Fruit fly (Drosophila melanogaster) whole organism, embryonic: ENCODE data around the gene Cortactin.
A peak's percentile ranks its signal among the peaks of the same experiment; 100 is the strongest.

Experiments
- Atf6 ChIP-seq: fragments of 200-800 bp; sonication (Bioruptor generic); IDR thresholded peaks from 2 replicates; pipeline ENCODE4 v1.3.6; 2022; ENCODE audit warnings: missing biosample characterization, missing genetic modification characterization
- Blimp-1 ChIP-seq: fragments of 200-800 bp; sonication (Bioruptor generic); optimal IDR thresholded peaks from 3 replicates; lab custom pipeline; 2018; ENCODE audit warnings: missing biosample characterization, missing genetic modification characterization, mild to moderate bottlenecking, moderate library complexity, missing genetic modification reagents
- CG10654 ChIP-seq: fragments of 200-800 bp; sonication (Bioruptor generic); optimal IDR thresholded peaks from 2 replicates; lab custom pipeline; 2016; ENCODE audit warnings: missing biosample characterization, missing genetic modification characterization
- CG11247 ChIP-seq: fragments of 200-800 bp; sonication (Bioruptor generic); IDR thresholded peaks from 2 replicates; pipeline ENCODE4 v1.3.6; 2022; ENCODE audit warnings: missing biosample characterization, missing genetic modification characterization
- CG11398 ChIP-seq: fragments of 200-800 bp; sonication (Bioruptor generic); optimal IDR thresholded peaks from 2 replicates; lab custom pipeline; 2016; ENCODE audit warnings: missing biosample characterization, missing genetic modification characterization
- CG11696 ChIP-seq: fragments of 200-800 bp; sonication (Bioruptor generic); IDR thresholded peaks from 2 replicates; pipeline ENCODE4 v1.3.6; 2022; ENCODE audit warnings: missing biosample characterization, missing genetic modification characterization
- CG12071 ChIP-seq: fragments of 200-800 bp; sonication (Bioruptor generic); optimal IDR thresholded peaks from 3 replicates; lab custom pipeline; 2018; ENCODE audit warnings: missing biosample characterization, mild to moderate bottlenecking, missing genetic modification characterization
- CG12942 ChIP-seq: fragments of 200-800 bp; sonication (Bioruptor generic); optimal IDR thresholded peaks from 3 replicates; lab custom pipeline; 2016; ENCODE audit warnings: missing biosample characterization, missing genetic modification characterization
- CG13287 ChIP-seq: fragments of 200-800 bp; sonication (Bioruptor generic); IDR thresholded peaks from 2 replicates; pipeline ENCODE4 v1.3.6; 2022; ENCODE audit warnings: missing biosample characterization, missing genetic modification characterization; ENCODE audit not compliant: partially characterized antibody
- CG17385 ChIP-seq: fragments of 200-800 bp; sonication (Bioruptor generic); optimal IDR thresholded peaks from 3 replicates; lab custom pipeline; 2018; ENCODE audit warnings: missing biosample characterization, mild to moderate bottlenecking, missing genetic modification characterization
- CG2129 ChIP-seq: fragments of 200-800 bp; sonication (Bioruptor generic); IDR thresholded peaks from 2 replicates; pipeline ENCODE4 v1.3.6; 2022; ENCODE audit warnings: missing biosample characterization, missing genetic modification characterization; ENCODE audit not compliant: partially characterized antibody
- CG2712 ChIP-seq: fragments of 200-800 bp; optimal IDR thresholded peaks from 3 replicates; lab custom pipeline; 2019; ENCODE audit warnings: missing biosample characterization, mild to moderate bottlenecking, missing genetic modification characterization, moderate library complexity
- CG30403 ChIP-seq: fragments of 200-800 bp; sonication (Bioruptor generic); optimal IDR thresholded peaks from 3 replicates; lab custom pipeline; 2016; ENCODE audit warnings: missing biosample characterization, missing genetic modification characterization
- CG4360 ChIP-seq: fragments of 200-800 bp; sonication (Bioruptor generic); IDR thresholded peaks from 2 replicates; pipeline ENCODE4 v1.3.6; 2022; ENCODE audit warnings: missing biosample characterization, missing genetic modification characterization
- CG4820 ChIP-seq: fragments of 200-800 bp; sonication (Bioruptor generic); optimal IDR thresholded peaks from 3 replicates; lab custom pipeline; 2016; ENCODE audit warnings: missing biosample characterization, missing genetic modification characterization
- CG8290 ChIP-seq, 3 experiments: fragments of 200-800 bp; sonication (Bioruptor generic); optimal IDR thresholded peaks; 2 replicates each; lab custom pipeline; 2016 to 2019; ENCODE audit warnings: missing biosample characterization in 3 of 3, missing genetic modification characterization in 3 of 3, mild to moderate bottlenecking in 2 of 3, moderate library complexity in 1 of 3
- CG8388 ChIP-seq: fragments of 200-800 bp; sonication (Bioruptor generic); optimal IDR thresholded peaks from 2 replicates; lab custom pipeline; 2019; ENCODE audit warnings: missing biosample characterization, mild to moderate bottlenecking, missing genetic modification characterization, moderate library complexity
- CG8944 ChIP-seq: fragments of 200-800 bp; sonication (Bioruptor generic); optimal IDR thresholded peaks from 3 replicates; lab custom pipeline; 2016; ENCODE audit warnings: missing biosample characterization, missing genetic modification characterization
- CG9437 ChIP-seq: fragments of 200-800 bp; sonication (Bioruptor generic); optimal IDR thresholded peaks from 2 replicates; lab custom pipeline; 2018; ENCODE audit warnings: missing biosample characterization, mild to moderate bottlenecking, missing genetic modification characterization
- CG9932 ChIP-seq: fragments of 200-800 bp; sonication (Bioruptor generic); IDR thresholded peaks from 2 replicates; pipeline ENCODE4 v1.3.6; 2022; ENCODE audit warnings: missing biosample characterization, missing genetic modification characterization
- E2f2 ChIP-seq: fragments of 200-800 bp; sonication (Bioruptor generic); IDR thresholded peaks from 2 replicates; pipeline ENCODE4 v1.3.6; 2022; ENCODE audit warnings: missing biosample characterization, missing genetic modification characterization
- HLHmδ ChIP-seq: fragments of 200-800 bp; sonication (Bioruptor generic); optimal IDR thresholded peaks from 2 replicates; lab custom pipeline; 2018; ENCODE audit warnings: missing biosample characterization, mild to moderate bottlenecking, missing genetic modification characterization, moderate library complexity
- MESR4 ChIP-seq: fragments of 200-800 bp; sonication (Bioruptor generic); optimal IDR thresholded peaks from 2 replicates; lab custom pipeline; 2018; ENCODE audit warnings: missing biosample characterization, mild to moderate bottlenecking, missing genetic modification characterization, moderate library complexity
- Med ChIP-seq: fragments of 200-800 bp; sonication (Bioruptor generic); peaks from one replicate; lab custom pipeline; 2016; ENCODE audit warnings: missing biosample characterization, missing genetic modification characterization, mild to moderate bottlenecking, inconsistent platforms, moderate library complexity
- Myb ChIP-seq: fragments of 200-800 bp; sonication (Bioruptor generic); optimal IDR thresholded peaks from 2 replicates; lab custom pipeline; 2016; ENCODE audit warnings: missing biosample characterization, missing genetic modification characterization
- NC2β ChIP-seq: fragments of 200-800 bp; sonication (Bioruptor generic); optimal IDR thresholded peaks from 2 replicates; lab custom pipeline; 2016; ENCODE audit warnings: missing biosample characterization, missing genetic modification characterization
- Ravus ChIP-seq: fragments of 200-800 bp; sonication (Bioruptor generic); IDR thresholded peaks from 2 replicates; pipeline ENCODE4 v1.3.6; 2022; ENCODE audit warnings: missing biosample characterization, missing genetic modification characterization
- Spps ChIP-seq: fragments of 200-800 bp; sonication (Bioruptor generic); optimal IDR thresholded peaks from 2 replicates; lab custom pipeline; 2018; ENCODE audit warnings: missing biosample characterization, mild to moderate bottlenecking, missing genetic modification characterization
- Vsx1 ChIP-seq: fragments of 200-800 bp; sonication (Bioruptor generic); optimal IDR thresholded peaks from 2 replicates; lab custom pipeline; 2017; ENCODE audit warnings: missing biosample characterization, mild to moderate bottlenecking, missing genetic modification characterization, missing genetic modification reagents
- abd-A ChIP-seq: fragments of 200-800 bp; sonication (Bioruptor generic); optimal IDR thresholded peaks from 3 replicates; lab custom pipeline; 2019; ENCODE audit warnings: missing biosample characterization, mild to moderate bottlenecking, missing genetic modification characterization, moderate library complexity
- crol ChIP-seq: fragments of 200-800 bp; sonication (Bioruptor generic); IDR thresholded peaks from 2 replicates; pipeline ENCODE4 v1.3.6; 2022; ENCODE audit warnings: missing biosample characterization, missing genetic modification characterization
- crp ChIP-seq, 2 experiments: fragments of 200-800 bp; sonication (Bioruptor generic); optimal IDR thresholded peaks; 2 replicates in 1 of 2; 3 replicates in 1 of 2; lab custom pipeline; 2017; ENCODE audit warnings: missing biosample characterization in 2 of 2, missing genetic modification characterization in 2 of 2, mild to moderate bottlenecking in 1 of 2, moderate library complexity in 1 of 2
- dan ChIP-seq: fragments of 200-800 bp; sonication (Bioruptor generic); IDR thresholded peaks from 2 replicates; pipeline ENCODE4 v1.3.6; 2022; ENCODE audit warnings: missing biosample characterization, missing genetic modification characterization
- en ChIP-seq: fragments of 200-800 bp; sonication (Bioruptor generic); optimal IDR thresholded peaks from 2 replicates; lab custom pipeline; 2016; ENCODE audit warnings: missing biosample characterization, missing genetic modification characterization
- gce ChIP-seq: fragments of 200-800 bp; sonication (Bioruptor generic); IDR thresholded peaks from 3 replicates; pipeline ENCODE4 v1.3.6; 2022; ENCODE audit warnings: missing biosample characterization, missing genetic modification characterization
- gcm ChIP-seq: fragments of 200-800 bp; sonication (Bioruptor generic); optimal IDR thresholded peaks from 2 replicates; lab custom pipeline; 2019; ENCODE audit warnings: missing biosample characterization, mild to moderate bottlenecking, missing genetic modification characterization, moderate library complexity
- grn ChIP-seq: fragments of 200-800 bp; sonication (Bioruptor generic); optimal IDR thresholded peaks from 3 replicates; lab custom pipeline; 2017; ENCODE audit warnings: missing biosample characterization, missing genetic modification characterization
- kay ChIP-seq: fragments of 200-800 bp; sonication (Bioruptor generic); optimal IDR thresholded peaks from 2 replicates; lab custom pipeline; 2016; ENCODE audit warnings: missing biosample characterization, missing genetic modification characterization
- lab ChIP-seq: fragments of 200-800 bp; sonication (Bioruptor generic); optimal IDR thresholded peaks from 3 replicates; lab custom pipeline; 2017; ENCODE audit warnings: missing biosample characterization, missing genetic modification characterization, mild to moderate bottlenecking, moderate library complexity, missing genetic modification reagents
- lov ChIP-seq, 2 experiments: fragments of 200-800 bp in 1 of 2; fragments of >200 bp in 1 of 2; sonication (Bioruptor generic) in 1 of 2; IDR thresholded peaks in 1 of 2; optimal IDR thresholded peaks in 1 of 2; 2 replicates in 1 of 2; 3 replicates in 1 of 2; pipeline versions ENCODE4 v1.3.6 to Lab custom; 2017 to 2022; ENCODE audit warnings: missing biosample characterization in 1 of 2, missing genetic modification characterization in 1 of 2
- maf-S ChIP-seq: fragments of 200-800 bp; sonication (Bioruptor generic); optimal IDR thresholded peaks from 2 replicates; lab custom pipeline; 2016; ENCODE audit warnings: missing biosample characterization, missing genetic modification characterization
- pita ChIP-seq: fragments of 200-800 bp; sonication (Bioruptor generic); optimal IDR thresholded peaks from 2 replicates; lab custom pipeline; 2017; ENCODE audit warnings: missing biosample characterization, mild to moderate bottlenecking, missing genetic modification characterization
- pzg ChIP-seq: fragments of 200-800 bp; sonication (Bioruptor generic); optimal IDR thresholded peaks from 3 replicates; lab custom pipeline; 2018; ENCODE audit warnings: missing biosample characterization, mild to moderate bottlenecking, missing genetic modification characterization, moderate library complexity
- row ChIP-seq: fragments of 200-800 bp; sonication (Bioruptor generic); IDR thresholded peaks from 3 replicates; pipeline ENCODE4 v1.3.6; 2022; ENCODE audit warnings: missing biosample characterization, missing genetic modification characterization
- sens-2 ChIP-seq: fragments of 200-800 bp; sonication (Bioruptor generic); IDR thresholded peaks from 2 replicates; pipeline ENCODE4 v1.3.6; 2022; ENCODE audit warnings: missing biosample characterization, missing genetic modification characterization
- sob ChIP-seq: fragments of 200-800 bp; sonication (Bioruptor generic); IDR thresholded peaks from 2 replicates; pipeline ENCODE4 v1.3.6; 2022; ENCODE audit warnings: missing biosample characterization, missing genetic modification characterization
- tap ChIP-seq: fragments of 200-800 bp; optimal IDR thresholded peaks from 3 replicates; lab custom pipeline; 2019; ENCODE audit warnings: missing biosample characterization, mild to moderate bottlenecking, missing genetic modification characterization, moderate library complexity
- usp ChIP-seq: fragments of >200 bp; optimal IDR thresholded peaks from 2 replicates; lab custom pipeline; 2017; ENCODE audit warnings: missing biosample characterization, missing genetic modification characterization

Cortactin gene

dm6 chr3R:21065010-21065695 lies 882 bp upstream of the Cortactin start, which contains the start of gene AnxB9 (continued):
- TF ChIP-seq CG12071 (peak; percentile 70), lab (peak; percentile 73), CG4820 (GFP tag; lab: Kevin White, UChicago) (no peak), en (GFP tag; lab: Kevin White, UChicago) (no peak), Atf6 (GFP tag; lab: Robert Waterston, UW) (no peak; the same call in 1 of the 2 replicates), Blimp-1 (GFP tag; lab: Kevin White, UChicago) (peak; percentile 18), maf-S (GFP tag; lab: Kevin White, UChicago) (no peak), HLHmδ (GFP tag; lab: Kevin White, UChicago) (peak; percentile 56), CG8290 (GFP tag; optimal IDR thresholded peaks at IDR 0.05; lab: Kevin White, UChicago) (peak; percentile 98), CG8290 (tag; optimal IDR thresholded peaks at IDR 0.05; lab: Kevin White, UChicago) (peak in 1 of 2 experiments; percentile 92), Ravus (GFP tag; lab: Robert Waterston, UW) (no peak), CG2129 (GFP tag; lab: Robert Waterston, UW) (peak; percentile 9; the same call in 1 of the 2 replicates), tap (tag; lab: Kevin White, UChicago) (peak; percentile 30), CG2712 (tag; lab: Kevin White, UChicago) (peak; percentile 23), gcm (GFP tag; lab: Kevin White, UChicago) (no peak), CG10654 (no peak), lov (optimal IDR thresholded peaks at IDR 0.05; lab: Kevin White, UChicago) (no peak), lov (GFP tag; IDR thresholded peaks at IDR 0.05; lab: Robert Waterston, UW) (0 out of 3 replicates have a peak, but pooled peaks have one; percentile 28), sens-2 (GFP tag; lab: Robert Waterston, UW) (0 out of 2 replicates have a peak, but pooled peaks have one; percentile 50), Spps (tag; lab: Kevin White, UChicago) (no peak), crol (GFP tag; lab: Robert Waterston, UW) (no peak), sob (peak; percentile 62), Myb (GFP tag; lab: Kevin White, UChicago) (no peak), CG8944 (GFP tag; lab: Kevin White, UChicago) (no peak), NC2β (GFP tag; lab: Kevin White, UChicago) (peak; percentile 56), CG30403 (no peak), CG11696 (peak; percentile 31; the same call in 1 of the 2 replicates), CG17385 (GFP tag; lab: Kevin White, UChicago) (peak; percentile 55), CG9437 (no peak), CG11398 (GFP tag; lab: Kevin White, UChicago) (no peak), CG4360 (GFP tag; lab: Robert Waterston, UW) (peak; percentile 82), CG9932 (GFP tag; lab: Robert Waterston, UW) (peak; percentile 59), CG13287 (GFP tag; lab: Robert Waterston, UW) (no peak; the same call in 1 of the 2 replicates), row (GFP tag; lab: Robert Waterston, UW) (peak; percentile 42; the same call in 2 of the 3 replicates), gce (no peak), dan (no peak), E2f2 (no peak), MESR4 (peak; percentile 57), kay (GFP tag; lab: Kevin White, UChicago) (no peak), pzg (peak; percentile 44), Vsx1 (GFP tag; lab: Kevin White, UChicago) (peak; percentile 19), Med (GFP tag; lab: Kevin White, UChicago) (peak; percentile 89), crp (GFP tag; optimal IDR thresholded peaks at IDR 0.05; lab: Kevin White, UChicago) (no peak), CG12942 (GFP tag; lab: Kevin White, UChicago) (no peak), pita (no peak), CG11247 (peak; percentile 50), abd-A (tag; lab: Kevin White, UChicago) (peak; percentile 15), usp (GFP tag; lab: Kevin White, UChicago) (no peak), CG8388 (GFP tag; lab: Kevin White, UChicago) (no peak), grn (GFP tag; lab: Kevin White, UChicago) (peak; percentile 31)
